Worm (Caenorhabditis elegans) whole organism, midembryonic: ENCODE measurements around the gene nspd-7.

Source experiments
- T22C8.4 ChIP-seq: fragments of 200-800 bp; sonication (Bioruptor generic); IDR thresholded peaks from 2 replicates; pipeline ENCODE4 v1.3.6; 2022; ENCODE audit warnings: missing genetic modification characterization, missing compliant biosample characterization
- flt-1 ChIP-seq: fragments of 200-800 bp; sonication (Bioruptor generic); IDR thresholded peaks from 2 replicates; pipeline ENCODE4 v1.3.6; 2022; ENCODE audit warnings: missing genetic modification characterization, missing compliant biosample characterization
- med-1 ChIP-seq: sonication (generic microtip); optimal IDR thresholded peaks from 2 replicates; lab custom pipeline; 2017; ENCODE audit warnings: missing genetic modification characterization, mild to moderate bottlenecking, missing compliant biosample characterization, antibody characterized with exemption, missing genetic modification reagents; ENCODE audit not compliant: insufficient read depth

- TF ChIP-seq med-1 (GFP tag; lab: Kevin White, UChicago): no peak
- no peak for TF ChIP-seq T22C8.4 (GFP tag; lab: Robert Waterston, UW)
- no peak for TF ChIP-seq flt-1 (GFP tag; lab: Robert Waterston, UW)
Observed at ce11 chrIV:10296036-10296435, 27.0 kb upstream of the nspd-7 start.
